Fruit fly (Drosophila melanogaster): ENCODE results near the gene Ziz.

Gene Ziz

DNA sequence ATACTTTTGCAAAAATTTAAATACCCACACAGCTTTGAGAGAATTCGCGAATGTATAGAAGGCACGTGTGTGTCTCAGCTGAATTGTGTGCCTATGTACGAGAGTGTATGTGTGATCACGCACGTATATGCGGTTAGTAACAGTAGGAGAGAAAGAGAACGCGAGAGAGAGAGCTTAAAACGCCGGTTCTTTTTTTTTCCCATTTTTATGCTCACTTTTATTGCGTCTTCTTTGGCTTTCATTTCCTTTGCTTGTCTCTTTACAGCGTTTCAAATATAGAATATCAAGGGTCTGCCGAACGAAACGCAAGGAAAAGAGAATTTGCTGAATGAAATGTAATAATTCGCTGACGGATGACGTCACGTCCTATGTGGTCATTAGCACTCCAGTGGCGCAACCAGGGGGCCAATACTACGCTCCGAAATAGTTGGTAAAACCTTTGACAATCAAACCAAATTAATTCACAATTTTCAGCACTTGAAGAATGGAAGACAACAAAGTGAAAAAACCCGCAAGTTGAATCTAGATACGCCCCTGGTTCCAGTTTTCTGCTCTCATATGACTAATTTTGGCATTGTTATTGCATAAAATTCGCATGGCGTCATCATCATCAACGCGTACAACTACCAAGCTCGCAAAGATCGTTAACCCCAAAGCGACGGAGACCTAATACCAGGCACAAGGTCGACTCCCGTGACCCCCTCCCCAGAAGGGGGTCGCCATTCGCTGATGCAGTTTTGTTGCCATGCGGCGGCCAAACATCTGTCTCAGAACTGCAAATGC lies 71.0 kb downstream of the Ziz start:
- TF ChIP-seq Hnf4 (GFP tag; optimal IDR thresholded peaks at IDR 0.05) (peak; percentile 85), Dfd (GFP tag; optimal IDR thresholded peaks at IDR 0.05) (no peak), pan (optimal IDR thresholded peaks at IDR 0.05) (no peak), N (GFP tag; optimal IDR thresholded peaks at IDR 0.05) (no peak), woc (GFP tag; optimal IDR thresholded peaks at IDR 0.05) (peak; percentile 42), Sp1 (GFP tag; optimal IDR thresholded peaks at IDR 0.05) (peak; percentile 83), Abd-B (GFP tag; optimal IDR thresholded peaks at IDR 0.05) (no peak), jim (GFP tag; optimal IDR thresholded peaks at IDR 0.05) (no peak), sv (GFP tag; optimal IDR thresholded peaks at IDR 0.05) (peak; percentile 40), dmrt93B (GFP tag; optimal IDR thresholded peaks at IDR 0.05) (peak; percentile 78), CrebA (GFP tag; optimal IDR thresholded peaks at IDR 0.05; ENCODE audit: borderline replicate concordance) (peak; percentile 72), tai (GFP tag; optimal IDR thresholded peaks at IDR 0.05) (peak; percentile 72), rgr (GFP tag; optimal IDR thresholded peaks at IDR 0.05) (peak; percentile 92), CG9705 (GFP tag; optimal IDR thresholded peaks at IDR 0.05) (peak; percentile 49), fru (GFP tag; optimal IDR thresholded peaks at IDR 0.05) (peak; percentile 88), h (GFP tag; optimal IDR thresholded peaks at IDR 0.05) (peak; percentile 92), lola (GFP tag; optimal IDR thresholded peaks at IDR 0.05) (no peak), sage (GFP tag; optimal IDR thresholded peaks at IDR 0.05) (peak; percentile 27), Vsx2 (GFP tag; optimal IDR thresholded peaks at IDR 0.05; ENCODE audit: partially characterized antibody) (no peak), Hr83 (GFP tag; optimal IDR thresholded peaks at IDR 0.05; ENCODE audit: poor library complexity, severe bottlenecking) (peak; percentile 69), brk (GFP tag; optimal IDR thresholded peaks at IDR 0.05) (peak; percentile 82), Rel (GFP tag; optimal IDR thresholded peaks at IDR 0.05) (no peak), Rel (tag; optimal IDR thresholded peaks at IDR 0.05) (peak; percentile 10), usp (GFP tag; optimal IDR thresholded peaks at IDR 0.05) (no peak), br (GFP tag; optimal IDR thresholded peaks at IDR 0.05) (peak; percentile 93), Myc (optimal IDR thresholded peaks at IDR 0.05) (no peak), HLH106 (tag; optimal IDR thresholded peaks at IDR 0.05) (peak; percentile 89), dsf (GFP tag; optimal IDR thresholded peaks at IDR 0.05; ENCODE audit: borderline replicate concordance) (peak; percentile 80), psq (GFP tag; optimal IDR thresholded peaks at IDR 0.05) (peak; percentile 95), Mio (GFP tag; optimal IDR thresholded peaks at IDR 0.05) (peak; percentile 81), ey (GFP tag; optimal IDR thresholded peaks at IDR 0.05) (peak; percentile 93), Dif (GFP tag; optimal IDR thresholded peaks at IDR 0.05; ENCODE audit: partially characterized antibody) (peak; percentile 73), Jra (GFP tag; optimal IDR thresholded peaks at IDR 0.05) (peak; percentile 76), dl (GFP tag; optimal IDR thresholded peaks at IDR 0.05; ENCODE audit: insufficient read depth in 1 of 2, partially characterized antibody in 2 of 2) (peak; percentile 25 to 72), Hr78 (GFP tag; optimal IDR thresholded peaks at IDR 0.05) (no peak), OdsH (GFP tag; optimal IDR thresholded peaks at IDR 0.05) (peak; percentile 91), GATAd (GFP tag; optimal IDR thresholded peaks at IDR 0.05) (peak; percentile 2), CG32264 (GFP tag; optimal IDR thresholded peaks at IDR 0.05) (peak; percentile 76), foxo (GFP tag; optimal IDR thresholded peaks at IDR 0.05) (peak; percentile 53 to 92)

- peak; percentile 23 for TF ChIP-seq Myc (optimal IDR thresholded peaks at IDR 0.05)
- peak; percentile 51 for TF ChIP-seq tai (GFP tag; optimal IDR thresholded peaks at IDR 0.05)
- TF ChIP-seq fru (GFP tag; optimal IDR thresholded peaks at IDR 0.05), result peak; percentile 5
- no peak for TF ChIP-seq OdsH (GFP tag; optimal IDR thresholded peaks at IDR 0.05)
- TF ChIP-seq CG9705 (GFP tag; optimal IDR thresholded peaks at IDR 0.05), result no peak
- TF ChIP-seq Dfd (GFP tag; optimal IDR thresholded peaks at IDR 0.05), result no peak
- TF ChIP-seq dsf (GFP tag; optimal IDR thresholded peaks at IDR 0.05; ENCODE audit: borderline replicate concordance), result no peak
- peak; percentile 4 for TF ChIP-seq HLH106 (tag; optimal IDR thresholded peaks at IDR 0.05)
- TF ChIP-seq usp (GFP tag; optimal IDR thresholded peaks at IDR 0.05), result no peak
- no peak for TF ChIP-seq Abd-B (GFP tag; optimal IDR thresholded peaks at IDR 0.05)
- TF ChIP-seq Sp1 (GFP tag; optimal IDR thresholded peaks at IDR 0.05), result no peak
- TF ChIP-seq h (GFP tag; optimal IDR thresholded peaks at IDR 0.05), result peak; percentile 49
- TF ChIP-seq Hnf4 (GFP tag; optimal IDR thresholded peaks at IDR 0.05), result peak; percentile 46
- TF ChIP-seq lola (GFP tag; optimal IDR thresholded peaks at IDR 0.05), result no peak
- peak; percentile 8 for TF ChIP-seq CG32264 (GFP tag; optimal IDR thresholded peaks at IDR 0.05)
- TF ChIP-seq sage (GFP tag; optimal IDR thresholded peaks at IDR 0.05), result peak; percentile 58
- TF ChIP-seq N (GFP tag; optimal IDR thresholded peaks at IDR 0.05), result peak; percentile 60
- no peak for TF ChIP-seq jim (GFP tag; optimal IDR thresholded peaks at IDR 0.05)
- TF ChIP-seq sv (GFP tag; optimal IDR thresholded peaks at IDR 0.05), result no peak
- no peak for TF ChIP-seq psq (GFP tag; optimal IDR thresholded peaks at IDR 0.05)
- TF ChIP-seq GATAd (GFP tag; optimal IDR thresholded peaks at IDR 0.05), result no peak
- TF ChIP-seq dmrt93B (GFP tag; optimal IDR thresholded peaks at IDR 0.05), result no peak
- no peak for TF ChIP-seq Rel (GFP tag; optimal IDR thresholded peaks at IDR 0.05)
- peak; percentile 75 for TF ChIP-seq Rel (tag; optimal IDR thresholded peaks at IDR 0.05)
- TF ChIP-seq Dif (GFP tag; optimal IDR thresholded peaks at IDR 0.05; ENCODE audit: partially characterized antibody), result no peak
- TF ChIP-seq CrebA (GFP tag; optimal IDR thresholded peaks at IDR 0.05; ENCODE audit: borderline replicate concordance), result no peak
- TF ChIP-seq woc (GFP tag; optimal IDR thresholded peaks at IDR 0.05), result no peak
- TF ChIP-seq br (GFP tag; optimal IDR thresholded peaks at IDR 0.05), result no peak
- no peak for TF ChIP-seq Vsx2 (GFP tag; optimal IDR thresholded peaks at IDR 0.05; ENCODE audit: partially characterized antibody)
- TF ChIP-seq rgr (GFP tag; optimal IDR thresholded peaks at IDR 0.05), result peak; percentile 25
- no peak for TF ChIP-seq brk (GFP tag; optimal IDR thresholded peaks at IDR 0.05)
- TF ChIP-seq ey (GFP tag; optimal IDR thresholded peaks at IDR 0.05), result peak; percentile 31
- no peak for TF ChIP-seq Hr78 (GFP tag; optimal IDR thresholded peaks at IDR 0.05)
- TF ChIP-seq foxo (GFP tag; optimal IDR thresholded peaks at IDR 0.05), result peak; percentile 21 to 64
- TF ChIP-seq pan (optimal IDR thresholded peaks at IDR 0.05), result no peak
- peak; percentile 29 for TF ChIP-seq Hr83 (GFP tag; optimal IDR thresholded peaks at IDR 0.05; ENCODE audit: poor library complexity, severe bottlenecking)
Observed at dm6 chr2L:7424282-7424905, 71.7 kb downstream of the Ziz start.
